Worm (Caenorhabditis elegans): ENCODE results near the gene atx-3.
A peak's percentile ranks its signal among the peaks of the same experiment; 100 is the strongest.

atx-3 gene

DNA sequence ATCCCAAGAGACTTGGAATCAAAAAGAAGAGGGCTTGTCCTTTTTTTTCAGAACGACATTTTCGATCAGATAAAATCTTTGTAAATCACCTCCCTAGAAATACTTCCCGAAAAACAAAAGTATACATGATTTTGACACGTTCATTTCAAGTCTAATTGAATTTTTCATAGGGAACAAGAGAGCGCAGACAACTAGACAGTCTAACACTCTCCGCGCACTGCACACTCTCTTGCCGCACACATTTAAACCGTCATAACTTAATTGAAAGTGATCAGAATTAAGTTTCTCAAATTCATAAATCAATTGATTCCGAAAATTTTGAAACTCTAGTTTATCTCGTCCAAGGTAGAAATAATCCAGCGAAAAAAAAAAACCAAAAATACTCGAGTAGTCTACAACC lies 17.5 kb downstream of the atx-3 start:
- TF ChIP-seq egl-27 (tag; optimal IDR thresholded peaks at IDR 0.05) (no peak), efl-1 (optimal IDR thresholded peaks at IDR 0.05) (no peak), efl-1 (GFP tag; optimal IDR thresholded peaks at IDR 0.05 in 1 of 2) (peak in 1 of 2 experiments; percentile 51)

DNA sequence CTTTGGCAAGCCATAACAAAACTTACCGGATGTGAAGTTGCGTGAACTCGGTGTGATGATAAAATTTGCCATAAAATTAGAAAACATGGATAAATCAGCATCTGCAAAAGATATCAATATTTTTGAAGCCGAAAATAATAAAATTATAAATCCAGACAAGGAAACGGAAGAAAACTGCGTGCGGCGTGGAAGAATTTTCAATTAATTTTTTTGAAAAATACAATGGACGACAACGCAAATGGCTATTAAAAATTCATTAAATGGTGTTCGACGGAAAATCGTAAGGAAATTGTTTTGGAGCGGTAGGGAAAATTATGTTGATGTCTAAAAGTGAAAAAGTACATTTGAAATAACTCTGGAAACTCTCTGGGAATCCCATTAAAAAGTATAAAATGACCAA lies 18.2 kb downstream of the atx-3 start, which contains the start of gene acr-18:
Gene acr-18, minus strand, starts transcription at position 101 of the 400 bp plus-strand sequence.
- no peak for TF ChIP-seq blmp-1 (tag; optimal IDR thresholded peaks at IDR 0.05)
- TF ChIP-seq efl-1 (optimal IDR thresholded peaks at IDR 0.05), result no peak
- TF ChIP-seq efl-1 (GFP tag; optimal IDR thresholded peaks at IDR 0.05 in 1 of 2), result peak in 1 of 2 experiments; percentile 33
- no peak for TF ChIP-seq jun-1 (tag; optimal IDR thresholded peaks at IDR 0.05)

DNA sequence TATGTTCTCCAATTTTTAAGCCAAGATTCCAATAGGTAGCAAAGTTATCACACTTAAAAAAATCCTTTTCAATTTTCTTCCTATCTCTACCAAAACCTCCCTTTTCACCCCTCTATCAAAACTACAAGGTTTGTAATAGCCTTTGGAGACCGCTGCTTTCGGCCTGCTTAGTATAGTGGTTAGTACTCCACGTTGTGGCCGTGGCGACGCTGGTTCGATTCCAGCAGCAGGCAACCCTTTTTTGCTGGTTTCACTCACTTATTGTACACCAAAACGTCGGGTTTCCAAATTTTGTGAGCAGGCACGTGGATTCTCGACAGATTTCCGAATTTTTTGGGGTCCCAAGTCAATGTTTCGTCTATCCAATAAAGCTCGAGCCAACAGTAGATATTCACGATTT lies 23.4 kb downstream of the atx-3 start:
- no peak for TF ChIP-seq xbp-1 (tag; optimal IDR thresholded peaks at IDR 0.05)
- TF ChIP-seq dsc-1 (tag; optimal IDR thresholded peaks at IDR 0.05), result no peak
- no peak for TF ChIP-seq ets-5 (GFP tag; IDR thresholded peaks at IDR 0.05)
- no peak for TF ChIP-seq nhr-12 (tag; optimal IDR thresholded peaks at IDR 0.05)
- TF ChIP-seq nhr-11 (tag; optimal IDR thresholded peaks at IDR 0.05), result no peak
- no peak for TF ChIP-seq elt-3 (tag; optimal IDR thresholded peaks at IDR 0.05)
- no peak for TF ChIP-seq lin-13 (GFP tag; optimal IDR thresholded peaks at IDR 0.05)
- TF ChIP-seq grh-1 (GFP tag; IDR thresholded peaks at IDR 0.05), result no peak
- peak in 1 of 2 experiments; percentile 30 for TF ChIP-seq efl-1 (optimal IDR thresholded peaks at IDR 0.05)
- TF ChIP-seq efl-1 (GFP tag; optimal IDR thresholded peaks at IDR 0.05 in 1 of 2), result peak; percentile 18 to 92
- peak; percentile 23 for TF ChIP-seq lin-14 (GFP tag; optimal IDR thresholded peaks at IDR 0.05)
- peak; percentile 43 for TF ChIP-seq fkh-8 (tag; optimal IDR thresholded peaks at IDR 0.05)
- no peak for TF ChIP-seq aly-2 (tag; optimal IDR thresholded peaks at IDR 0.05)
- TF ChIP-seq snpc-4 (tag; optimal IDR thresholded peaks at IDR 0.05), result no peak
- TF ChIP-seq pqm-1 (tag; optimal IDR thresholded peaks at IDR 0.05), result no peak
- TF ChIP-seq lir-3 (tag; optimal IDR thresholded peaks at IDR 0.05; ENCODE audit: poor library complexity), result no peak
- no peak for TF ChIP-seq nhr-76 (tag; optimal IDR thresholded peaks at IDR 0.05)
- no peak for TF ChIP-seq blmp-1 (tag; optimal IDR thresholded peaks at IDR 0.05)
- TF ChIP-seq irx-1 (tag; optimal IDR thresholded peaks at IDR 0.05), result no peak
- no peak for TF ChIP-seq lin-15B (tag; optimal IDR thresholded peaks at IDR 0.05)
- TF ChIP-seq snu-23 (GFP tag; optimal IDR thresholded peaks at IDR 0.05), result peak; percentile 55
- TF ChIP-seq unc-98 (GFP tag; IDR thresholded peaks at IDR 0.05), result no peak
- TF ChIP-seq nhr-71 (tag; optimal IDR thresholded peaks at IDR 0.05), result peak; percentile 24
- TF ChIP-seq fkh-4 (tag; optimal IDR thresholded peaks at IDR 0.05; ENCODE audit: borderline replicate concordance), result no peak
- no peak for TF ChIP-seq unc-30 (tag; optimal IDR thresholded peaks at IDR 0.05)
- no peak for TF ChIP-seq nhr-84 (tag; optimal IDR thresholded peaks at IDR 0.05)
- TF ChIP-seq unc-130 (tag; optimal IDR thresholded peaks at IDR 0.05), result no peak
- TF ChIP-seq ama-1 (optimal IDR thresholded peaks at IDR 0.05), result no peak
- TF ChIP-seq F16B12.6 (tag; optimal IDR thresholded peaks at IDR 0.05), result no peak
- peak in 1 of 2 experiments; percentile 70 for TF ChIP-seq lin-35 (GFP tag; optimal IDR thresholded peaks at IDR 0.05)
- no peak for TF ChIP-seq alr-1 (tag; optimal IDR thresholded peaks at IDR 0.05; ENCODE audit: borderline replicate concordance)
- TF ChIP-seq mdl-1 (tag; optimal IDR thresholded peaks at IDR 0.05), result peak in 1 of 2 experiments; percentile 12
- TF ChIP-seq lin-39 (tag; optimal IDR thresholded peaks at IDR 0.05), result no peak
- no peak for TF ChIP-seq aha-1 (tag; optimal IDR thresholded peaks at IDR 0.05)
- TF ChIP-seq skn-1 (tag; optimal IDR thresholded peaks at IDR 0.05), result peak; percentile 32
- TF ChIP-seq nhr-20 (tag; optimal IDR thresholded peaks at IDR 0.05), result peak; percentile 30
- no peak for TF ChIP-seq pag-3 (tag; optimal IDR thresholded peaks at IDR 0.05; ENCODE audit: borderline replicate concordance, insufficient read depth)
- TF ChIP-seq ces-1 (GFP tag; optimal IDR thresholded peaks at IDR 0.05), result no peak
- TF ChIP-seq mef-2 (tag; optimal IDR thresholded peaks at IDR 0.05), result no peak
- TF ChIP-seq zag-1 (tag; optimal IDR thresholded peaks at IDR 0.05), result no peak
- TF ChIP-seq nhr-19 (GFP tag; conservative IDR thresholded peaks at IDR 0.05), result peak; percentile 45
- no peak for TF ChIP-seq sox-4 (tag; optimal IDR thresholded peaks at IDR 0.05)
- TF ChIP-seq hlh-17 (GFP tag; optimal IDR thresholded peaks at IDR 0.05; ENCODE audit: borderline replicate concordance), result no peak
- TF ChIP-seq mep-1 (tag; optimal IDR thresholded peaks at IDR 0.05), result peak; percentile 24
- TF ChIP-seq dpl-1 (GFP tag; optimal IDR thresholded peaks at IDR 0.05), result peak in 2 of 3 experiments; percentile 27 to 32
- peak; percentile 12 for TF ChIP-seq rnt-1 (tag; optimal IDR thresholded peaks at IDR 0.05)
- no peak for TF ChIP-seq egl-13 (tag; optimal IDR thresholded peaks at IDR 0.05)

Data from whole organism, L1 larva.